Fruit fly (Drosophila melanogaster) S2 (cell line): Measurements from ENCODE around the gene CG31093.

Experiments used
- CG8478 ChIP-seq: fragments of >200 bp; optimal IDR thresholded peaks from 2 replicates; lab custom pipeline; 2018
- CTCF ChIP-seq, 2 experiments: fragments of >200 bp; optimal IDR thresholded peaks; 2 replicates each; lab custom pipeline; 2018

DNA sequence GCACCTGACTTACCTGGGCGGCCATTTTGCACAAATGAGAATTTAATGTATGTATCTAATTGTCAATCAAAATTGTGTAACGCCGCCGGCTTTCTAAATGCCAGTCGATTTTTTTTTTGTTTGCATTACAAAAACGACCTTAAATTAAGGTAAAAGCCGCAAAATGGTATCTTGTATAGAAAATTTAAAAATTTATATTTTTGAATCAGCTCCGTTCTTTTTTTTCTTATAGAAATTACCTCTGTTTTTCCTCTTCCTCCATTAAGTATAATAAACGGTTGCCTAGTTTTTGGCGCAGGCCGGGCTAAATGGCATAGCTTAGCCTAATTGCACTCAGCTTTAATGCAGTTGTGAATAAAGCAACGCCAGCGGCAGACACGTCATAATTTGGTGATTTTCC lies 3.1 kb downstream of the CG31093 start, which contains the start of gene CG4960:
- no peak for TF ChIP-seq CG8478 (lab: Kevin White, UChicago)
- no peak for TF ChIP-seq CTCF (optimal IDR thresholded peaks at IDR 0.05; lab: Kevin White, UChicago)
